Worm (Caenorhabditis elegans): ENCODE results near the gene cct-6.

ce11 chrIII:5812672-5813071 is 42.8 kb downstream of the cct-6 start:
- TF ChIP-seq lin-39 (tag; optimal IDR thresholded peaks at IDR 0.05) (no peak), nhr-25 (tag; optimal IDR thresholded peaks at IDR 0.05; ENCODE audit: borderline replicate concordance, insufficient read depth) (no peak), mep-1 (tag; optimal IDR thresholded peaks at IDR 0.05) (no peak), ama-1 (optimal IDR thresholded peaks at IDR 0.05) (no peak), sdz-12 (GFP tag; optimal IDR thresholded peaks at IDR 0.05) (no peak), zip-2 (tag; optimal IDR thresholded peaks at IDR 0.05) (no peak), daf-8 (GFP tag; IDR thresholded peaks at IDR 0.05) (no peak), unc-39 (tag; optimal IDR thresholded peaks at IDR 0.05) (no peak), nhr-11 (tag; optimal IDR thresholded peaks at IDR 0.05) (no peak), skn-1 (tag; optimal IDR thresholded peaks at IDR 0.05) (no peak)

All from whole organism, L4 larva.